Worm (Caenorhabditis elegans): ENCODE measurements around the gene aat-3.

DNA sequence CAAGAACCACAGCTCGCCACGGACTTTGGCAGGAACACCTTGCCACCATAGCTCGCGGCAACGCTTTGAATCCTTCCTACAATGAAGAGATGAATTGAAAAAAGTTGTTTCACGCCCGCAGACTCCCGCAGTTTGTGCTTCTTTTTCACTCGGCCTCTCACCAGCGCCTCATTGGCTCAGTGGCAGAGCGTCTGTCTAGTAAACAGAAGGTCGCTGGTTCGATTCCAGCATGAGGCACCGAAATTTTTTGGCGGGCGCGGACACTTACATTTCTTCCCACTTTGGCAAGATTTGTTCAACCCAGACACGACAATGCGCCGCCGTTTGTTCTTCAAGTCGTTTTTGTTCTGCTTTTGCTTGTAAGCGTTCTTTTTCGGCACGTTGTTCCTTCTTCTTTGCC lies 24.2 kb upstream of the aat-3 start:
- TF ChIP-seq blmp-1 (tag; optimal IDR thresholded peaks at IDR 0.05) = no peak
- TF ChIP-seq unc-62 (GFP tag; optimal IDR thresholded peaks at IDR 0.05) = no peak
- no peak for TF ChIP-seq elt-2 (tag; optimal IDR thresholded peaks at IDR 0.05)
- TF ChIP-seq lsy-2 (tag; optimal IDR thresholded peaks at IDR 0.05) = no peak
- no peak for TF ChIP-seq unc-130 (tag; optimal IDR thresholded peaks at IDR 0.05)
- TF ChIP-seq alr-1 (tag; optimal IDR thresholded peaks at IDR 0.05; ENCODE audit: borderline replicate concordance) = no peak
- TF ChIP-seq ceh-82 (tag; optimal IDR thresholded peaks at IDR 0.05) = peak in 2 of 3 experiments; percentile 47 to 52
- TF ChIP-seq pax-3 (tag; optimal IDR thresholded peaks at IDR 0.05) = no peak
- TF ChIP-seq aha-1 (tag; optimal IDR thresholded peaks at IDR 0.05) = no peak
- TF ChIP-seq tbx-2 (tag; optimal IDR thresholded peaks at IDR 0.05) = no peak
- no peak for TF ChIP-seq nhr-12 (tag; optimal IDR thresholded peaks at IDR 0.05)
- no peak for TF ChIP-seq ztf-4 (tag; optimal IDR thresholded peaks at IDR 0.05)
- peak; percentile 78 for TF ChIP-seq skn-1 (tag; optimal IDR thresholded peaks at IDR 0.05)
- no peak for TF ChIP-seq fos-1 (tag; optimal IDR thresholded peaks at IDR 0.05)
